Worm (Caenorhabditis elegans) whole organism, young adult: ENCODE data around the gene F16G10.9.

Source experiments
- chd-7 ChIP-seq: sonication (generic microtip); optimal IDR thresholded peaks from 2 replicates; lab custom pipeline; 2016; ENCODE audit warnings: mild to moderate bottlenecking, missing genetic modification characterization, moderate library complexity, missing compliant biosample characterization
- dpl-1 ChIP-seq: fragments of 150-350 bp; optimal IDR thresholded peaks from 2 replicates; lab custom pipeline; 2014; ENCODE audit warnings: missing biosample characterization, missing genetic modification reagents, missing genetic modification characterization
- him-1 ChIP-seq: sonication (generic microtip); optimal IDR thresholded peaks from 2 replicates; lab custom pipeline; 2016; ENCODE audit warnings: missing genotype, missing genetic modification reagents, missing genetic modification characterization, missing compliant biosample characterization
- madf-6 ChIP-seq: fragments of 200-800 bp; sonication (Bioruptor generic); IDR thresholded peaks from 2 replicates; pipeline ENCODE4 v1.3.6; 2022; ENCODE audit warnings: missing genetic modification reagents, missing genetic modification characterization, missing compliant biosample characterization
- unc-130 ChIP-seq: sonication (generic microtip); optimal IDR thresholded peaks from 2 replicates; lab custom pipeline; 2016; ENCODE audit warnings: missing genetic modification reagents, missing genetic modification characterization, missing compliant biosample characterization

DNA sequence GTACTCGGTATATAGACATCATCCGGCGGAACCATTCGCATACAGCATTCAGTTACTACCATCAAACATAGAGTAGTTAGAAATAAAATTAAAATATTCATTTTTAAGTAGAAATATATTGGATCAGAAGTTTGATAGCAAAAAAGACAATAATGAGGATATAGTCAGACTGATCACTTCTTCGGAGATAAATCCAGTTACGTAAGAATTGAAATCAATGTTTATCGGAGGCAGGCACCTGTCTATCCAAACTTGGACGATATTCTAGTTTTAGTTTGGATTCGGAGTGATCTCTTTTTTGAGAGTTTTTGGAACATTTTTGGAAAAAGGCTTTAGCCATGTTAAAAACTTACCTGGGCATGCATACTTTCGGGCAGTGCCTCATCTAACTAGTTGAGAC, 2.1 kb downstream of the F16G10.9 start, which contains the start of gene F16G10.8:
- TF ChIP-seq him-1: no peak
- TF ChIP-seq dpl-1 (GFP tag; lab: Kevin White, UChicago): no peak
- no peak for TF ChIP-seq madf-6 (GFP tag; lab: Robert Waterston, UW)
- no peak for TF ChIP-seq unc-130
- TF ChIP-seq chd-7 (tag; lab: Kevin White, UChicago): no peak
